Worm (Caenorhabditis elegans) whole organism, L1 larva: ENCODE measurements around the gene xpo-1.

Experiments
- egl-27 ChIP-seq, 2 experiments: fragments of 150-350 bp in 1 of 2; sonication (generic microtip); optimal IDR thresholded peaks; 3 replicates each; lab custom pipeline; 2017 to 2018; ENCODE audit warnings: missing biosample characterization in 2 of 2, missing genetic modification characterization in 2 of 2, missing genetic modification reagents in 2 of 2
- mdl-1 ChIP-seq, 2 experiments: fragments of 150-350 bp; optimal IDR thresholded peaks; 2 replicates each; lab custom pipeline; 2014 to 2017; ENCODE audit warnings: missing biosample characterization in 2 of 2, missing genetic modification characterization in 2 of 2, inconsistent platforms in 1 of 2
- nhr-11 ChIP-seq: fragments of 150-350 bp; optimal IDR thresholded peaks from 2 replicates; lab custom pipeline; 2014; ENCODE audit warnings: missing biosample characterization, missing genetic modification characterization
- nhr-77 ChIP-seq: fragments of 150-350 bp; optimal IDR thresholded peaks from 2 replicates; lab custom pipeline; 2014; ENCODE audit warnings: missing biosample characterization, missing genetic modification characterization
- skn-1 ChIP-seq: fragments of 150-350 bp; optimal IDR thresholded peaks from 2 replicates; lab custom pipeline; 2014; ENCODE audit warnings: missing biosample characterization, missing genetic modification characterization
- sox-4 ChIP-seq: sonication (generic microtip); optimal IDR thresholded peaks from 2 replicates; lab custom pipeline; 2016; ENCODE audit warnings: missing genetic modification characterization, missing compliant biosample characterization

DNA sequence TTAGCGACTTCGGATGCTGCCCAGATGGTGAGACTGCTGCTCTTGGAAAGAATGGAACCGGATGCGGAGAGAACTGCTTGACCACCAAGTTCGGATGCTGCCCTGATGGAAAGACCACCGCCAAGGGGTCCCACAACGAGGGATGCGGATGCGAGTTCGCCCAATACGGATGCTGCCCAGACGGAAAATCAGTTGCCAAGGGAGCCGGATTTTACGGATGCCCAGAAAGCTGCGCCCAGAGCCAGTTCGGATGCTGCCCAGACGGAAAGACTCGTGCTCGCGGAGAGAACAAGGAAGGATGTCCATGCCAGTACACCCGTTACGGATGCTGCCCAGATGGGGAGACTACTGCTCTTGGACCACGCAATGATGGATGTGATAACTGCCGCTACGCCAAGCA lies 26.1 kb downstream of the xpo-1 start:
- TF ChIP-seq nhr-77 (tag; lab: Kevin White, UChicago) (no peak), nhr-11 (tag; lab: Kevin White, UChicago) (no peak), mdl-1 (tag; optimal IDR thresholded peaks at IDR 0.05; lab: Kevin White, UChicago) (no peak), egl-27 (tag; optimal IDR thresholded peaks at IDR 0.05; lab: Kevin White, UChicago) (no peak), sox-4 (tag; lab: Kevin White, UChicago) (no peak), skn-1 (tag; lab: Kevin White, UChicago) (no peak)
